Worm (Caenorhabditis elegans) whole organism, L3 larva: ENCODE measurements around the gene lin-37.

Source experiments
- ZK546.5 ChIP-seq: sonication (generic microtip); optimal IDR thresholded peaks from 2 replicates; lab custom pipeline; 2017; ENCODE audit warnings: missing biosample characterization, missing genetic modification characterization
- ama-1 ChIP-seq: fragments of 150-350 bp; optimal IDR thresholded peaks from 2 replicates; lab custom pipeline; 2018
- ceh-9 ChIP-seq: sonication (generic microtip); optimal IDR thresholded peaks from 2 replicates; lab custom pipeline; 2018; ENCODE audit warnings: missing biosample characterization, missing genetic modification characterization
- elt-1 ChIP-seq: fragments of 150-350 bp; optimal IDR thresholded peaks from 2 replicates; lab custom pipeline; 2014; ENCODE audit warnings: missing biosample characterization, missing genetic modification characterization
- elt-2 ChIP-seq: sonication (generic microtip); optimal IDR thresholded peaks from 2 replicates; lab custom pipeline; 2016; ENCODE audit warnings: missing genetic modification reagents, mild to moderate bottlenecking, missing genetic modification characterization, missing compliant biosample characterization
- elt-3 ChIP-seq, 3 experiments: fragments of 150-350 bp in 1 of 3; sonication (generic microtip) in 2 of 3; optimal IDR thresholded peaks; 2 replicates in 2 of 3; 4 replicates in 1 of 3; lab custom pipeline; 2014 to 2017; ENCODE audit warnings: missing biosample characterization in 3 of 3, missing genetic modification characterization in 3 of 3
- fkh-10 ChIP-seq: sonication (generic microtip); optimal IDR thresholded peaks from 2 replicates; lab custom pipeline; 2017; ENCODE audit warnings: missing biosample characterization, missing genetic modification reagents, missing genetic modification characterization
- jun-1 ChIP-seq: fragments of 150-350 bp; optimal IDR thresholded peaks from 2 replicates; lab custom pipeline; 2014; ENCODE audit warnings: missing biosample characterization, missing genetic modification reagents, missing genetic modification characterization
- lin-39 ChIP-seq: fragments of 150-350 bp; optimal IDR thresholded peaks from 2 replicates; lab custom pipeline; 2018; ENCODE audit warnings: missing biosample characterization, missing genetic modification reagents, missing genetic modification characterization
- nhr-28 ChIP-seq: fragments of 150-350 bp; optimal IDR thresholded peaks from 2 replicates; lab custom pipeline; 2014; ENCODE audit warnings: missing biosample characterization, missing genetic modification characterization
- nhr-76 ChIP-seq: fragments of 150-350 bp; sonication (generic microtip); optimal IDR thresholded peaks from 5 replicates; lab custom pipeline; 2014; ENCODE audit warnings: missing biosample characterization, missing genetic modification characterization
- tbx-2 ChIP-seq: sonication (generic microtip); optimal IDR thresholded peaks from 2 replicates; lab custom pipeline; 2016; ENCODE audit warnings: mild to moderate bottlenecking, missing genetic modification characterization, missing compliant biosample characterization
- unc-62 ChIP-seq: fragments of 150-350 bp; sonication (generic microtip); optimal IDR thresholded peaks from 4 replicates; lab custom pipeline; 2014; ENCODE audit warnings: missing biosample characterization, missing genetic modification reagents, missing genetic modification characterization

- TF ChIP-seq nhr-76 (tag; lab: Kevin White, UChicago) (no peak), ZK546.5 (tag; lab: Kevin White, UChicago) (no peak), unc-62 (GFP tag; lab: Kevin White, UChicago) (no peak), ama-1 (lab: Kevin White, UChicago) (no peak), tbx-2 (tag; lab: Kevin White, UChicago) (no peak), ceh-9 (tag; lab: Kevin White, UChicago) (no peak), elt-1 (no peak), jun-1 (no peak), elt-2 (tag; lab: Kevin White, UChicago) (no peak), nhr-28 (no peak), elt-3 (tag; optimal IDR thresholded peaks at IDR 0.05; lab: Kevin White, UChicago) (no peak), fkh-10 (GFP tag; lab: Kevin White, UChicago) (no peak), lin-39 (no peak)
These were observed 26.7 kb downstream of the lin-37 start, which contains the start of gene R01H2.7 for ce11 chrIII:7045643-7046042.
